Fruit fly (Drosophila melanogaster): ENCODE data around the gene CCT7.

DNA sequence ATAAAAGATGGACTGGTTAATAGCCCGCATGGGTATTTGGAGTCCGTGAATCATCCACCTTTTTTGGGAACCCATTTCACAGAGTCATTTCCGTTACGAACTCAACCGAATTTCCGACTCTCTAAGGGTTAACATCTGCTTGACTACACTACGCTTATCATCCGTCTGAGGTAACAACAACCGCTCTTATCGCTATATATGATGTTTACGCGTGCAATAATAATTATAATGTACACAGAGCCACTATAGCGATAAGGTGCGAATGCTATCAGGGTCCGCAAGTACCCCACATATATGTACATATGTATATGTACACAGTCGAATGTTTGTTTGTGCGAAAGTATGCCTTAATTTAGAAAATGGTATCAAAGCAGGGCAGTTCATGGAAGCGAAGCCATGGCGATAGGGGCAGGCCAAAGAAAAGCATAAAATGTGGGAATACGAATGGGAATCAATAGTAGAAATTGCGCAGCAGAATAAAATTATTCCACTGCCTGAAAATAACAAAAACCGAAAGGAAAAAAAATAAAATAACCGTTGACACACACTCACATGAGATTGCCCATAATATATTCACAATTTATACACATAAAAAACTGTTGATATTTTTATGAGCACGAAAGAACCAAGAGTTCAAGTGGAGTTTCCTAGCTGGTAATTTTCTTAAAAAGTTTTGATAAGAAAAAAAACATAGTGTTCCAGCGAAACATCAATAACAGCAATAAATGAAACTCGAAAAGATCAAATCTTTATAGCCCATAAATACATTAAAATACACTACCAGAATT lies 9.2 kb downstream of the CCT7 start:
- TF ChIP-seq h (optimal IDR thresholded peaks at IDR 0.05) (no peak), psq (optimal IDR thresholded peaks at IDR 0.05) (no peak)

All from Kc167 (cell line).